Fruit fly (Drosophila melanogaster) whole organism, adult: ENCODE results near the gene flip.
A peak's percentile ranks its signal among the peaks of the same experiment; 100 is the strongest.

Experiments used
- CG11617 ChIP-seq: fragments of 200-800 bp; sonication (Bioruptor generic); optimal IDR thresholded peaks from 2 replicates; lab custom pipeline; 2017; ENCODE audit warnings: mild to moderate bottlenecking, missing biosample characterization, missing genetic modification reagents, missing genetic modification characterization
- CG12768 ChIP-seq: fragments of 200-800 bp; sonication (Bioruptor generic); optimal IDR thresholded peaks from 2 replicates; lab custom pipeline; 2017; ENCODE audit warnings: missing biosample characterization, missing genetic modification characterization, mild to moderate bottlenecking, moderate library complexity, missing genetic modification reagents
- CG14711 ChIP-seq: fragments of 200-800 bp; sonication (Bioruptor generic); optimal IDR thresholded peaks from 2 replicates; lab custom pipeline; 2018; ENCODE audit warnings: missing biosample characterization, mild to moderate bottlenecking, missing genetic modification characterization, moderate library complexity
- CG1620 ChIP-seq: fragments of 200-800 bp; sonication (Bioruptor generic); optimal IDR thresholded peaks from 2 replicates; lab custom pipeline; 2016; ENCODE audit warnings: missing biosample characterization, missing genetic modification characterization
- CG33017 ChIP-seq: fragments of 200-800 bp; sonication (Bioruptor generic); optimal IDR thresholded peaks from 2 replicates; lab custom pipeline; 2018; ENCODE audit warnings: missing biosample characterization, mild to moderate bottlenecking, missing genetic modification characterization, moderate library complexity
- CG5204 ChIP-seq: fragments of 200-800 bp; sonication (Bioruptor generic); optimal IDR thresholded peaks from 2 replicates; lab custom pipeline; 2016; ENCODE audit warnings: missing biosample characterization, missing genetic modification characterization
- CG7045 ChIP-seq: fragments of 200-800 bp; sonication (Bioruptor generic); optimal IDR thresholded peaks from 2 replicates; lab custom pipeline; 2017; ENCODE audit warnings: missing biosample characterization, mild to moderate bottlenecking, missing genetic modification characterization
- CG7101 ChIP-seq: fragments of 200-800 bp; sonication (Bioruptor generic); optimal IDR thresholded peaks from 2 replicates; lab custom pipeline; 2018; ENCODE audit warnings: missing biosample characterization, mild to moderate bottlenecking, missing genetic modification characterization, moderate library complexity
- Clk ChIP-seq: fragments of 200-800 bp; sonication (Bioruptor generic); optimal IDR thresholded peaks from 2 replicates; lab custom pipeline; 2017; ENCODE audit warnings: missing biosample characterization, missing genetic modification characterization
- Crg-1 ChIP-seq: fragments of 200-800 bp; sonication (Bioruptor generic); optimal IDR thresholded peaks from 2 replicates; lab custom pipeline; 2016; ENCODE audit warnings: missing biosample characterization, missing genetic modification characterization
- Hr96 ChIP-seq: fragments of 200-800 bp; sonication (Bioruptor generic); optimal IDR thresholded peaks from 2 replicates; lab custom pipeline; 2016; ENCODE audit warnings: missing biosample characterization, missing genetic modification characterization
- Mnt ChIP-seq: fragments of 200-800 bp; sonication (Bioruptor generic); optimal IDR thresholded peaks from 2 replicates; lab custom pipeline; 2016; ENCODE audit warnings: missing biosample characterization, mild to moderate bottlenecking, missing genetic modification characterization
- bab1 ChIP-seq: fragments of 200-800 bp; sonication (Bioruptor generic); optimal IDR thresholded peaks from 3 replicates; lab custom pipeline; 2019; ENCODE audit warnings: missing biosample characterization, mild to moderate bottlenecking, missing genetic modification characterization, moderate library complexity
- cic ChIP-seq: fragments of 200-800 bp; sonication (Bioruptor generic); optimal IDR thresholded peaks from 2 replicates; lab custom pipeline; 2017; ENCODE audit warnings: missing biosample characterization, mild to moderate bottlenecking, missing genetic modification characterization, moderate library complexity
- cnc ChIP-seq, 2 experiments: fragments of >200 bp; optimal IDR thresholded peaks; 2 replicates each; lab custom pipeline; 2017
- kay ChIP-seq: fragments of 200-800 bp; sonication (Bioruptor generic); peaks from one replicate; lab custom pipeline; 2016; ENCODE audit warnings: missing biosample characterization, missing genetic modification characterization, borderline replicate concordance
- ovo ChIP-seq: fragments of 200-800 bp; sonication (Bioruptor generic); optimal IDR thresholded peaks from 2 replicates; lab custom pipeline; 2016; ENCODE audit warnings: missing biosample characterization, missing genetic modification characterization
- pad ChIP-seq: fragments of 200-800 bp; sonication (Bioruptor generic); optimal IDR thresholded peaks from 3 replicates; lab custom pipeline; 2017; ENCODE audit warnings: missing biosample characterization, missing genetic modification characterization, mild to moderate bottlenecking, moderate library complexity, missing genetic modification reagents
- tj ChIP-seq: fragments of 200-800 bp; sonication (Bioruptor generic); optimal IDR thresholded peaks from 3 replicates; lab custom pipeline; 2017; ENCODE audit warnings: missing biosample characterization, mild to moderate bottlenecking, missing genetic modification characterization, moderate library complexity
- toe ChIP-seq: fragments of 200-800 bp; sonication (Bioruptor generic); optimal IDR thresholded peaks from 2 replicates; lab custom pipeline; 2016; ENCODE audit warnings: missing biosample characterization, missing genetic modification characterization

The flip gene

DNA sequence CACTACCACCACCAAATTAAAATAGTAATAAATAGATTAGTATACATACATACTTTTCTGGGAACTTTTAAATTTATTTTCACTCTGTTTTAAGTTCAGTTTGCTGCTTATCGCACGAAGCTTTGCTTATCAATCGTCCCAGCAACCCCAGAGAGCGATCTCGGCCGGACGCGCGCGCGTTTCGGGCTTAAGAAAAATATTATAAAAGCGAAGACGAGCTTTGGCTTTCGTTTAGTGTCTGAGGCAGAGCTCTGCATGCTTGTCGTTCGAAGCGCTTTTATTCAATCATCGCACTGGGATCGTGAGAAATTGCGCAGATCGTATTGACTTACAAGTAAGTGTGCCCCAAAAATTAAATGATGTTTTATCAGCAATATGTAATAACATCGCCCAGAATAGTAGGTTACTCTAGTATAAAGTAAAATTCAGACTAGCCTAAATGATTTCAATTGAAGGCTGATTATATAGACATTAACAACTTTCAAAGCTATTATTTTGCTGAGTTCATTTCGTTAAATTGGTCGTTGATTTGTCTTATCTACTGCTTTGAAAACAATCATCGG lies 42.7 kb downstream of the flip start, which contains the start of gene Gel:
TSS of gene Gel (plus strand) at position 227 of the 563 bp plus-strand sequence.
- no peak for TF ChIP-seq Hr96 (GFP tag; lab: Kevin White, UChicago)
- no peak for TF ChIP-seq CG33017 (tag; lab: Kevin White, UChicago)
- no peak for TF ChIP-seq CG7045 (GFP tag; lab: Kevin White, UChicago)
- TF ChIP-seq bab1 (GFP tag; lab: Kevin White, UChicago) = no peak
- TF ChIP-seq cic (GFP tag; lab: Kevin White, UChicago) = peak; percentile 53
- no peak for TF ChIP-seq pad (GFP tag; lab: Kevin White, UChicago)
- TF ChIP-seq CG5204 (GFP tag; lab: Kevin White, UChicago) = no peak
- TF ChIP-seq Mnt = peak; percentile 15

DNA sequence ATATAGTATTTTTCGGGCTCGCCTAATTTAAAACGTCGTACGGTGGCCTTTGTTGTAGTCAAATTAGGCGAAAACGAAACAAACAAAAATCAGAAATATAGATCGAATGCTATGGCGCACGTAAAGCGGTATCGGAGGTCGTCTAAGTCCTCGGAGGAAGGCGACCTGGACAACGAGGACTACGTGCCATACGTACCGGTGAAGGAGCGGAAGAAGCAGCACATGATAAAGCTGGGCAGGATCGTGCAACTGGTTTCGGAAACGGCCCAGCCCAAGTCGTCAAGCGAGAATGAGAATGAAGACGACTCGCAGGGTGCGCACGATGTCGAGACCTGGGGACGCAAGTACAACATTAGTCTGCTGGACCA lies 44.7 kb downstream of the flip start, which contains the start of gene abs:
TSS of gene abs (plus strand) at position 30 of the 368 bp plus-strand sequence.
- TF ChIP-seq cnc (optimal IDR thresholded peaks at IDR 0.05; lab: Kevin White, UChicago) = no peak
- TF ChIP-seq CG5204 (GFP tag; lab: Kevin White, UChicago) = no peak
- TF ChIP-seq toe (GFP tag; lab: Kevin White, UChicago) = no peak
- no peak for TF ChIP-seq Hr96 (GFP tag; lab: Kevin White, UChicago)
- no peak for TF ChIP-seq CG33017 (tag; lab: Kevin White, UChicago)
- no peak for TF ChIP-seq ovo (GFP tag; lab: Kevin White, UChicago)

DNA sequence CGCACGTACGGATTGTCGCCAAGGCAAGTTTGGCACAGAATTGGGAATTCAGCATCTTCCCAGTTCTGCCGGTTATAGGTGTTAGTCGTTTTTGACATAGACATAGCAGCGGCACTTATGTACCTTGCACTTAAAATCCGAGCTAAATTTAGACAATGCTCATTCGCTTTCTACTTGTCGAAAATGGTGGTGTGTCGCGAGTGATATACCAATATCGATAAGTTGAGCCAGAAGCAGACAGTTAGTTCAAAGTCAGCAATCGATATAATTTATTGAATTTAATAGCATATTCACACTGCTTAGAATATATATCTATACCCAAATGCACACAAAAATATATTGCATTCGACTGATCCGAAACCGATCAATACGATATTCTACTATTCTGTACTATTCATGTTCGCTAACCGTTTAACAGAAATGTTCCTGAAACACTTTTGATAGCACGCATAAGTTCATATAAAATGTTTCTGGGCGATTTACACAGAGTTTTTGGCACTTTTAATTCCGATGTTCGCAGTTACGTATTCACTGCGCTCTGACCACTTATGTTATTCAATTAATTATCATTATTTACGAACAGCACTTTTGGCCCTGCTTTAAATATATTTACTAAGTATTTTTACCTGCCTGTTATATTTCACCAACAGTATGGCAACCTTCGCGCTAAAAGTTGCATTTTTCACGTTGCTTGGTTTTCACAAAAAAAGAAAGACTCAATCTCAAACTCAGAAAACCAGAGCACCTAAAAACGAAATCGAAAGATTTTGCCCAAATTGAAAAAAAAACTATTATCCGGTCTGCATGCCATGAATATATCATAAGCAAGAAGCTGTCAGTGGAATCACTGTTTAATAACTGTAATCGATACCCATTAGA lies 45.4 kb downstream of the flip start, which contains the start of gene CG14641:
TSS of gene CG14641 (minus strand) at position 204 of the 879 bp plus-strand sequence.
- TF ChIP-seq CG7101 (tag; lab: Kevin White, UChicago) (no peak), CG11617 (GFP tag; lab: Kevin White, UChicago) (no peak), CG1620 (GFP tag; lab: Kevin White, UChicago) (no peak), pad (GFP tag; lab: Kevin White, UChicago) (no peak), ovo (GFP tag; lab: Kevin White, UChicago) (no peak), Hr96 (GFP tag; lab: Kevin White, UChicago) (no peak), Crg-1 (GFP tag; lab: Kevin White, UChicago) (no peak), tj (GFP tag; lab: Kevin White, UChicago) (no peak), CG14711 (no peak), bab1 (GFP tag; lab: Kevin White, UChicago) (peak; percentile 36), kay (no peak), CG5204 (GFP tag; lab: Kevin White, UChicago) (no peak), toe (GFP tag; lab: Kevin White, UChicago) (peak; percentile 32)

DNA sequence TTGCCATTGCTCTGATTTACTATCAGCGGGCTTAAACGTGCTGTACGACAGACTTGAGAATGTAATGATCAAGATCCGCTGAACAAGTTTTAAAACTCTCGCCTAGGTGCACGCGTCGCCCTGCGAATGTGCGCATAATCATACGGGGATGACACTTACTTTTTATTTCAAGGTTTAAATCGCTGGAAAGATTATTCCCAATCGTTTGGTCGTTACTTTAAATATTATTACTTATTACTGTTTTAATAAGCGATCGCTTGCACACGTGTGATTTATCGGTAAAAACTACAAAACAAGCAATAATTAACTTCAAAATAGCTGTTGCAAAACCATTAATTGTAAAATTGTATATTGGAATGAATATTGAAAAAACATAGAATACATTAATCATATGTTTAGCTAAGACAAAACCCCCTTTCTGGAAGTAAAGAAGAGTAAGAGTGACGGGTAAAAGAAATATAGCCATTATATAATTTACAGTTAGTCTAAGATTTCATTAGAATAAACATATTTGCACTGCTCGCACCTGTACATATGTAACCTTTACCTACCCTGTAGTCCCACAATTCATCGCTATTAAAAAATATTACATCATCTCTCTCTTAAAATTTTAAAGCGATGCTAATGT lies 48.5 kb downstream of the flip start, which contains the start of gene DhpD:
TSS of gene DhpD (minus strand) at position 102 of the 628 bp plus-strand sequence.
- TF ChIP-seq CG33017 (tag; lab: Kevin White, UChicago) (peak; percentile 79), cnc (optimal IDR thresholded peaks at IDR 0.05; lab: Kevin White, UChicago) (no peak), cic (GFP tag; lab: Kevin White, UChicago) (no peak), Hr96 (GFP tag; lab: Kevin White, UChicago) (peak; percentile 77), Mnt (peak; percentile 71), pad (GFP tag; lab: Kevin White, UChicago) (peak; percentile 71), kay (no peak), CG14711 (peak; percentile 77), CG7101 (tag; lab: Kevin White, UChicago) (peak; percentile 88), toe (GFP tag; lab: Kevin White, UChicago) (peak; percentile 83), CG1620 (GFP tag; lab: Kevin White, UChicago) (peak; percentile 80), tj (GFP tag; lab: Kevin White, UChicago) (peak; percentile 51), Crg-1 (GFP tag; lab: Kevin White, UChicago) (peak; percentile 36), CG7045 (GFP tag; lab: Kevin White, UChicago) (peak; percentile 75), CG12768 (peak; percentile 80), CG11617 (GFP tag; lab: Kevin White, UChicago) (peak; percentile 82), CG5204 (GFP tag; lab: Kevin White, UChicago) (peak; percentile 82), bab1 (GFP tag; lab: Kevin White, UChicago) (peak; percentile 91), ovo (GFP tag; lab: Kevin White, UChicago) (peak; percentile 55), Clk (GFP tag; lab: Kevin White, UChicago) (peak; percentile 38)

DNA sequence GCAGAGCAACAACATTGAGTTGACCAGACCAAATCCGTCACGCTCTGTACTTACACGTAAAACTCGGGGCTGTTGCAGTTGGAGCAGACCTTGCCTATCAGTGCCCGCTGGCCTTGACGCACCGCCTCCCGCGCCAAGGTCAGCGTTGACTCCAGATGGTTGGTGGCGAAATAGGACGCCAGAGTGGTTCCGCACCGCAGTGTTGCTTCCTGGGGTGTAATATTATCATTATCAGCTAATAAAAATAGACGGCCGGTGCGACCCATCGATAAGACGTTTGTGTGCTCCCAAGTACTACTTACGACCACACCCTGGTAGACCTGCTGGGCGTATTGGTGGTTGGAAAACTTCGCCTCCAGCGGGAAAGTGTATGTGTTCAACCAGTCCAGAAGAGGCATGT lies 49.3 kb downstream of the flip start:
- TF ChIP-seq toe (GFP tag; lab: Kevin White, UChicago) = no peak
- TF ChIP-seq CG1620 (GFP tag; lab: Kevin White, UChicago) = no peak
- TF ChIP-seq Clk (GFP tag; lab: Kevin White, UChicago) = no peak
- TF ChIP-seq Crg-1 (GFP tag; lab: Kevin White, UChicago) = no peak
- TF ChIP-seq CG7045 (GFP tag; lab: Kevin White, UChicago) = no peak
- no peak for TF ChIP-seq kay
- TF ChIP-seq cnc (optimal IDR thresholded peaks at IDR 0.05; lab: Kevin White, UChicago) = no peak
- no peak for TF ChIP-seq Mnt
- no peak for TF ChIP-seq CG5204 (GFP tag; lab: Kevin White, UChicago)
- no peak for TF ChIP-seq CG14711
- no peak for TF ChIP-seq ovo (GFP tag; lab: Kevin White, UChicago)
- no peak for TF ChIP-seq CG12768
- TF ChIP-seq CG11617 (GFP tag; lab: Kevin White, UChicago) = no peak
- no peak for TF ChIP-seq pad (GFP tag; lab: Kevin White, UChicago)
- TF ChIP-seq Hr96 (GFP tag; lab: Kevin White, UChicago) = no peak
- TF ChIP-seq cic (GFP tag; lab: Kevin White, UChicago) = no peak
